Fruit fly (Drosophila melanogaster) whole organism, wandering third instar larva: ENCODE results near the gene fru.

Experiments used
- Abd-B ChIP-seq: fragments of >200 bp; optimal IDR thresholded peaks from 2 replicates; lab custom pipeline; 2017; ENCODE audit warnings: missing biosample characterization, missing genetic modification characterization
- CG32264 ChIP-seq: fragments of 200-800 bp; sonication (Bioruptor generic); optimal IDR thresholded peaks from 2 replicates; lab custom pipeline; 2016; ENCODE audit warnings: missing biosample characterization, missing genetic modification characterization
- CG9705 ChIP-seq: fragments of 200-800 bp; sonication (Bioruptor generic); optimal IDR thresholded peaks from 2 replicates; lab custom pipeline; 2018; ENCODE audit warnings: missing biosample characterization, mild to moderate bottlenecking, missing genetic modification characterization
- CrebA ChIP-seq: fragments of 200-800 bp; sonication (Bioruptor generic); optimal IDR thresholded peaks from 2 replicates; lab custom pipeline; 2016; ENCODE audit warnings: missing biosample characterization, mild to moderate bottlenecking, missing genetic modification characterization, borderline replicate concordance
- GATAd ChIP-seq: sonication (Bioruptor generic); optimal IDR thresholded peaks from 2 replicates; lab custom pipeline; 2016; ENCODE audit warnings: missing biosample characterization, missing genetic modification characterization
- HLH106 ChIP-seq: fragments of 200-800 bp; optimal IDR thresholded peaks from 3 replicates; lab custom pipeline; 2019; ENCODE audit warnings: missing biosample characterization, mild to moderate bottlenecking, missing genetic modification characterization, moderate library complexity
- Hnf4 ChIP-seq: fragments of 200-800 bp; sonication (Bioruptor generic); optimal IDR thresholded peaks from 2 replicates; lab custom pipeline; 2016; ENCODE audit warnings: missing biosample characterization, mild to moderate bottlenecking, missing genetic modification characterization
- Hr78 ChIP-seq: fragments of >200 bp; optimal IDR thresholded peaks from 2 replicates; lab custom pipeline; 2017; ENCODE audit warnings: missing biosample characterization, missing genetic modification characterization
- Hr83 ChIP-seq: fragments of 200-300 bp; sonication (Bioruptor generic); optimal IDR thresholded peaks from 2 replicates; lab custom pipeline; 2016; ENCODE audit warnings: missing biosample characterization, mild to moderate bottlenecking, missing genetic modification characterization, moderate library complexity; ENCODE audit not compliant: poor library complexity, severe bottlenecking
- Jra ChIP-seq: sonication (Bioruptor generic); optimal IDR thresholded peaks from 2 replicates; lab custom pipeline; 2016; ENCODE audit warnings: missing biosample characterization, missing genetic modification characterization
- Myc ChIP-seq: fragments of >200 bp; optimal IDR thresholded peaks from 2 replicates; lab custom pipeline; 2017
- N ChIP-seq: fragments of >200 bp; optimal IDR thresholded peaks from 2 replicates; lab custom pipeline; 2018; ENCODE audit warnings: missing biosample characterization, missing external identifiers, missing genetic modification characterization
- OdsH ChIP-seq: fragments of 200-800 bp; sonication (Bioruptor generic); optimal IDR thresholded peaks from 2 replicates; lab custom pipeline; 2016; ENCODE audit warnings: missing biosample characterization, mild to moderate bottlenecking, missing genetic modification characterization
- Rel ChIP-seq, 2 experiments: fragments of 200-800 bp; sonication (Bioruptor generic) in 1 of 2; optimal IDR thresholded peaks; 2 replicates in 1 of 2; 3 replicates in 1 of 2; lab custom pipeline; 2016 to 2019; ENCODE audit warnings: mild to moderate bottlenecking in 2 of 2, missing biosample characterization in 2 of 2, missing genetic modification characterization in 2 of 2, moderate library complexity in 1 of 2
- Sp1 ChIP-seq: fragments of 200-800 bp; sonication (Bioruptor generic); optimal IDR thresholded peaks from 3 replicates; lab custom pipeline; 2019; ENCODE audit warnings: missing biosample characterization, mild to moderate bottlenecking, missing genetic modification characterization, moderate library complexity
- br ChIP-seq: fragments of 200-800 bp; sonication (Bioruptor generic); optimal IDR thresholded peaks from 2 replicates; lab custom pipeline; 2016; ENCODE audit warnings: missing biosample characterization, missing genetic modification characterization
- brk ChIP-seq: fragments of 200-800 bp; sonication (Bioruptor generic); optimal IDR thresholded peaks from 2 replicates; lab custom pipeline; 2016; ENCODE audit warnings: missing biosample characterization, mild to moderate bottlenecking, missing genetic modification characterization
- dsf ChIP-seq: sonication (Bioruptor generic); optimal IDR thresholded peaks from 2 replicates; lab custom pipeline; 2016; ENCODE audit warnings: missing biosample characterization, missing genetic modification characterization, borderline replicate concordance
- ey ChIP-seq: fragments of 200-800 bp; sonication (Bioruptor generic); optimal IDR thresholded peaks from 2 replicates; lab custom pipeline; 2016; ENCODE audit warnings: missing biosample characterization, missing genetic modification characterization
- foxo ChIP-seq, 2 experiments: fragments of 200-800 bp; sonication (Bioruptor generic); optimal IDR thresholded peaks; 2 replicates in 1 of 2; 3 replicates in 1 of 2; lab custom pipeline; 2016 to 2017; ENCODE audit warnings: missing biosample characterization in 2 of 2, missing genetic modification characterization in 2 of 2
- fru ChIP-seq: fragments of 200-800 bp; sonication (Bioruptor generic); optimal IDR thresholded peaks from 3 replicates; lab custom pipeline; 2016; ENCODE audit warnings: missing biosample characterization, mild to moderate bottlenecking, missing genetic modification characterization
- h ChIP-seq: fragments of 200-800 bp; sonication (Bioruptor generic); optimal IDR thresholded peaks from 3 replicates; lab custom pipeline; 2016; ENCODE audit warnings: missing biosample characterization, mild to moderate bottlenecking, missing genetic modification characterization
- jim ChIP-seq: fragments of 175-275, 200-325 bp; sonication (Bioruptor generic); optimal IDR thresholded peaks from 2 replicates; lab custom pipeline; 2016; ENCODE audit warnings: missing biosample characterization, mild to moderate bottlenecking, missing genetic modification characterization
- lola ChIP-seq: fragments of >200 bp; optimal IDR thresholded peaks from 2 replicates; lab custom pipeline; 2017; ENCODE audit warnings: missing biosample characterization, missing genetic modification characterization
- pan ChIP-seq: fragments of >200 bp; optimal IDR thresholded peaks from 2 replicates; lab custom pipeline; 2017
- psq ChIP-seq: fragments of 200-800 bp; sonication (Bioruptor generic); optimal IDR thresholded peaks from 3 replicates; lab custom pipeline; 2017; ENCODE audit warnings: missing biosample characterization, mild to moderate bottlenecking, missing genetic modification characterization, moderate library complexity
- rgr ChIP-seq: fragments of 200-800 bp; sonication (Bioruptor generic); optimal IDR thresholded peaks from 3 replicates; lab custom pipeline; 2016; ENCODE audit warnings: missing biosample characterization, mild to moderate bottlenecking, missing genetic modification characterization
- sage ChIP-seq: fragments of 200-800 bp; sonication (Bioruptor generic); optimal IDR thresholded peaks from 2 replicates; lab custom pipeline; 2016; ENCODE audit warnings: missing biosample characterization, mild to moderate bottlenecking, missing genetic modification characterization
- sv ChIP-seq: fragments of 200-800 bp; sonication (Bioruptor generic); optimal IDR thresholded peaks from 3 replicates; lab custom pipeline; 2016; ENCODE audit warnings: missing biosample characterization, missing genetic modification characterization
- tai ChIP-seq: sonication (Bioruptor generic); optimal IDR thresholded peaks from 2 replicates; lab custom pipeline; 2016; ENCODE audit warnings: missing biosample characterization, missing genetic modification characterization
- usp ChIP-seq: fragments of >200 bp; optimal IDR thresholded peaks from 2 replicates; lab custom pipeline; 2017; ENCODE audit warnings: missing biosample characterization, missing genetic modification characterization

The fru gene

DNA sequence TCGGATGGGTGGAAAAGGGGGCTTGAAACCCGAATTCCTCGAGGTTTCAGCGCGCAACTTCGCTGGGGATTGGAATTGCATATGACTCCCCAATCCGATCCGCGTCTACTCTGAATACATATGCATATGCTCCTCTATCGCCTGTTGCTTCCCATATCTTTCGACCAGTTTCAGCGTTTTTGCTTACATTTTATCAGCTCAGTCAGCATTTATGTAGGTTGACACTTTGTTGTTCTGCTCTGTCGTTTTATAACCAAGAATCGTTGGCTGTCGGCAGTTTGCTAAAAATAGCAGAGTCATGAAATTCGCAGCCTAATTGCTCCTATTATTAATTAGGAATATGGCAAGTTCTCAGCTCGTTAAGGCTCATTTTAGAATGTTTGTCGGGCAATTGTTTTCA lies 149.7 kb downstream of the fru start:
- TF ChIP-seq br (GFP tag; lab: Kevin White, UChicago), result no peak
- TF ChIP-seq N (GFP tag; lab: Kevin White, UChicago), result no peak
- no peak for TF ChIP-seq dsf
- TF ChIP-seq Myc (lab: Kevin White, UChicago), result no peak
- no peak for TF ChIP-seq sv (GFP tag; lab: Kevin White, UChicago)
- no peak for TF ChIP-seq CrebA
- no peak for TF ChIP-seq sage
- no peak for TF ChIP-seq HLH106 (tag; lab: Kevin White, UChicago)
- TF ChIP-seq, all 38 proteins: peak for 0

DNA sequence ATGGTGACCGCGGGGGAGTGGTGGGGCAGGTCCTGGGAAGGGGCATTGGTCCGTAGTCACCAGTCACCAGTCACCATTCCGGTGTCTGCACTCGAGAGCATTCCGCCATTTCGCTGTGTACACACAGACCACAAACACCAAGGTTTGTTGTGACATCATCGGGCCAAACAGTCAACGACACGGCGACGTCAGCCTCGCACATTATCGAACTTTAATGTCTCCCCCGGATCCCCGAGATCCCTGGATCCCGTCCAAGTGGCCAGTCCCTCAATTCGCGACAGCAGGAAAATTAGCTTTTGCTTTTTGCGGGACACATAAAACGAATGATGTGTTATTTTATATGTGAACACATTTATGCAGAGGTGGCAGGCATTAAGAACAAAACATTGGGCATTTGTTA lies 150.5 kb downstream of the fru start:
- TF ChIP-seq Abd-B (GFP tag; lab: Kevin White, UChicago), result no peak
- TF ChIP-seq Hnf4, result peak; percentile 0

DNA sequence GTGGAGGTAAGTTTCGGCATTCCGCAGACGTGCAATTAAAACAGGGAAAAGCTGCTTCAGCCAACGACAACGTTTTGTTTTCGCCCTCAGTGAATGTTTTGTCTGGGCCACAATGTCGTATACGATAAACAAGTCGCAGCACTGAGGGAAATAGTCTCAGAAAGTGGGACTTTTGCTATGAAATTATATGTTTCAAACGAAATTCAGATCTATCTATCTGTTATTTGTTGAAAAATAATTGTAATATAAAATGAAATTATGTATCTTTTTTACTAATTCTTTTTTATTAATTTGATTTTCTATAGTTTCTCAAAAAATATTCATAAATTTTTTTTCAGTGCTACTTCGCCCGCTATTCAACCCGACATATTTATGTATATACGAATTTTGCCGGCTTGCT lies 151.9 kb downstream of the fru start:
- TF ChIP-seq Jra (no peak), h (GFP tag; lab: Kevin White, UChicago) (peak; percentile 41), Rel (GFP tag; optimal IDR thresholded peaks at IDR 0.05; lab: Kevin White, UChicago) (peak; percentile 18), Rel (tag; optimal IDR thresholded peaks at IDR 0.05; lab: Kevin White, UChicago) (no peak), CrebA (no peak), Hr83 (GFP tag; lab: Kevin White, UChicago) (no peak), fru (GFP tag; lab: Kevin White, UChicago) (peak; percentile 51), rgr (GFP tag; lab: Kevin White, UChicago) (peak; percentile 79), ey (GFP tag; lab: Kevin White, UChicago) (peak; percentile 40), br (GFP tag; lab: Kevin White, UChicago) (peak; percentile 29), foxo (GFP tag; optimal IDR thresholded peaks at IDR 0.05; lab: Kevin White, UChicago) (peak in 1 of 2 experiments; percentile 83), psq (GFP tag; lab: Kevin White, UChicago) (peak; percentile 69), Sp1 (GFP tag; lab: Kevin White, UChicago) (peak; percentile 73), HLH106 (tag; lab: Kevin White, UChicago) (peak; percentile 75), OdsH (peak; percentile 79), lola (GFP tag; lab: Kevin White, UChicago) (no peak)

DNA sequence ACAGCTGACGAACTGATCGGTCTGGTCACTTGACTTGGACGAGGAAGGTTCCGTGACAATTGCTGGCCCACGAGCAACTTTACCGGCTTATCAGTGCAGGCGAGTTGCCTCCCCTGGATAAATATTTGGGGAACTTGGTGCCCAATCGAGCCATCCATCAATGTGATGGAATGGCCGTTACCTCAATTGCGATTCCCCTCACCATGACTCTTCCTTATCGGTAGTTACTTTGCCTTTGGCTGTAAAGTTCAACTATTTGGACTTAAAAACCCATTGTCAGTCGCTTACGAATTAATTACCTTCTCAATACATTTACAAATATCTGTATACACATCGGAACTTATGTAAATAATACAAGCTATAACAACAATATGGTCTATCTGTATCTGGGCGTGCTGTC lies 155.6 kb downstream of the fru start, which contains the start of gene Vha100-4:
Vha100-4 (minus strand) TSS at position 16 of the 400 bp plus-strand sequence.
- TF ChIP-seq CrebA, result no peak
- no peak for TF ChIP-seq ey (GFP tag; lab: Kevin White, UChicago)
- TF ChIP-seq pan (lab: Kevin White, UChicago), result no peak
- TF ChIP-seq HLH106 (tag; lab: Kevin White, UChicago), result no peak
- TF ChIP-seq psq (GFP tag; lab: Kevin White, UChicago), result no peak
- no peak for TF ChIP-seq Jra
- no peak for TF ChIP-seq brk (GFP tag; lab: Kevin White, UChicago)
- no peak for TF ChIP-seq OdsH
- no peak for TF ChIP-seq foxo (GFP tag; optimal IDR thresholded peaks at IDR 0.05; lab: Kevin White, UChicago)
- no peak for TF ChIP-seq Hr78 (GFP tag; lab: Kevin White, UChicago)
- TF ChIP-seq br (GFP tag; lab: Kevin White, UChicago), result no peak
- no peak for TF ChIP-seq jim
- TF ChIP-seq Abd-B (GFP tag; lab: Kevin White, UChicago), result no peak
- TF ChIP-seq usp (GFP tag; lab: Kevin White, UChicago), result no peak

DNA sequence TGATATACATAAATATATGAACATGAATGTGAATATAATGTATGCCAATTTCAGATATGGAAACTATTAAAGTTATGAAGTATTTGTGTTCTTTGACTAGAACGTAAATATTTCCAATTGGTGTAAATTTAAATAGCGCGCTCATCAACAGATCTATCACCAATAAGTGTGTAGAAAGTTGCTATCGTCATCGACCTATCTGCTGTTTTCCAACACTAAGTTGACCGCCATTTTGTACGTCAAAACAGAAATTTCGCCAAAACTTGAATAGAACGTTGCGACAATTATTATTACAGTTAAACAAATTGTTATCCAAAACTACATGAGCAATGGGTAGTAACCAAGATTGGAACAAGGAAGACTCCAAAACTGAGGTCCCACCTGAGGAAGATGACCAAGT lies 159.8 kb downstream of the fru start, which contains the start of gene cona:
cona (plus strand) TSS at position 236 of the 400 bp plus-strand sequence.
- no peak for TF ChIP-seq CG9705 (GFP tag; lab: Kevin White, UChicago)
- TF ChIP-seq Rel (GFP tag; optimal IDR thresholded peaks at IDR 0.05; lab: Kevin White, UChicago), result no peak
- no peak for TF ChIP-seq Rel (tag; optimal IDR thresholded peaks at IDR 0.05; lab: Kevin White, UChicago)
- TF ChIP-seq foxo (GFP tag; optimal IDR thresholded peaks at IDR 0.05; lab: Kevin White, UChicago), result no peak
- TF ChIP-seq N (GFP tag; lab: Kevin White, UChicago), result no peak
- TF ChIP-seq CG32264 (GFP tag; lab: Kevin White, UChicago), result no peak
- TF ChIP-seq rgr (GFP tag; lab: Kevin White, UChicago), result no peak
- no peak for TF ChIP-seq Hr83 (GFP tag; lab: Kevin White, UChicago)
- TF ChIP-seq Hr78 (GFP tag; lab: Kevin White, UChicago), result no peak
- no peak for TF ChIP-seq tai
- no peak for TF ChIP-seq jim
- no peak for TF ChIP-seq GATAd (GFP tag; lab: Kevin White, UChicago)
- TF ChIP-seq lola (GFP tag; lab: Kevin White, UChicago), result no peak
- TF ChIP-seq dsf, result no peak
- no peak for TF ChIP-seq br (GFP tag; lab: Kevin White, UChicago)
- TF ChIP-seq HLH106 (tag; lab: Kevin White, UChicago), result no peak
- no peak for TF ChIP-seq Jra
- TF ChIP-seq, all 38 proteins: peak for 0
